Fruit fly (Drosophila melanogaster) whole organism: Measurements from ENCODE around the gene Alp12.

Source experiments
- Dll ChIP-seq: fragments of >200 bp; optimal IDR thresholded peaks from 2 replicates; lab custom pipeline; 2017
- pan ChIP-seq: fragments of >200 bp; optimal IDR thresholded peaks from 2 replicates; lab custom pipeline; 2017

- TF ChIP-seq pan (lab: Kevin White, UChicago) (no peak), Dll (lab: Kevin White, UChicago) (no peak)
Observed at dm6 chr2L:19434260-19434659, 10.4 kb downstream of the Alp12 start.
